Fruit fly (Drosophila melanogaster): Measurements from ENCODE around the gene Wdr37.

Gene Wdr37

DNA sequence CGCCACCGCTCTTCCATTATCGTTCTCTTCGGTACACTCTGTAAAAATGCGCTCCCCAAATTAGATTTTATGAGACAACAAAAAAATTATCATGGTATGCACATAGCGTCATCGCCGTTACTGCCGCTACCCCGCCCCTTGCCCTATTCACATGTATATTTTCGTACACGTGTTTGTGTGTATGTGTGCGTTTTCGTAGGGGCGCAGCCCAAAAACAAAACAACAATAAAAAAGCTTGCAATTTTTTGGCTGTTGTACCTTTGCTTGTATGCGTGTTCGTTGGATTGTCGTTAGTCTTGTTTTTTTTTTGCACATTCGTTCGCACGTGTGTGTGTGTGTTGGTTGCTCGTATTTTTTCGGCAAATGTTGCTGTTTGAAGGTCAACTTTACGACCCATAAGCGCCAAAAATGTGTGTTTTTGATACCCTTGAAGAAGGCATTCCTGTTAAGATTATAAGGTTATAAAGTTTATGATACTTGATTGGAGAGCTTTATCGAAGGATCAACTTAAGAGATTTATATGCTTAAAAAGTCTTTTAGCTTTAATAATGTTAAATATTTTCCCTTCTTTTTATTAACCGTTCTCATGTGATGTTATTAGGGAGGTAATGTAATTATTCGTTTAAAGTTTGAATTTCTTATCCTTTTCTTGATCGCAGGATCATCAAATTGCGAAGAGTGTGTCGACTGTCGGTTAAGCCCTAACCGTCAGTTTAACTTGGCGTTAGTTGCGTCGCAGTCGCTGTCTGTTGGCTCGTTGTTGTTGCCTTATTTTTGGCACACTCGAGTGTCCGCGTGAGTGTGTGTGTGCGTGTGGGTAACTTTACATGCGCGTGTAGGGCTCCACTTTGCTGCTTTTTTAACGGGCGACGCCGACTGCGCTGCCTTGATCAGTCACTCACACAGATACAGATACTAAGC lies 45.8 kb upstream of the Wdr37 start (continued):
- no peak for TF ChIP-seq CG8281 (tag; optimal IDR thresholded peaks at IDR 0.05)
- peak; percentile 64 for TF ChIP-seq Meics (GFP tag; optimal IDR thresholded peaks at IDR 0.05)
- no peak for TF ChIP-seq CG11695 (GFP tag; IDR thresholded peaks at IDR 0.05)
- TF ChIP-seq croc (GFP tag; conservative IDR thresholded peaks at IDR 0.05) = no peak
- TF ChIP-seq Xbp1 (GFP tag; optimal IDR thresholded peaks at IDR 0.05) = no peak
- no peak for TF ChIP-seq Atf3 (GFP tag; optimal IDR thresholded peaks at IDR 0.05)
- no peak for TF ChIP-seq bigmax (GFP tag; optimal IDR thresholded peaks at IDR 0.05)
- TF ChIP-seq ato (GFP tag; IDR thresholded peaks at IDR 0.05; ENCODE audit: partially characterized antibody) = no peak
- TF ChIP-seq knrl (GFP tag; IDR thresholded peaks at IDR 0.05; ENCODE audit: partially characterized antibody) = no peak
- no peak for TF ChIP-seq MESR4 (GFP tag; optimal IDR thresholded peaks at IDR 0.05)
- no peak for TF ChIP-seq CG2889 (GFP tag; IDR thresholded peaks at IDR 0.05)
- TF ChIP-seq gcm2 (GFP tag; optimal IDR thresholded peaks at IDR 0.05) = no peak
- no peak for TF ChIP-seq dati (GFP tag; IDR thresholded peaks at IDR 0.05)
- no peak for TF ChIP-seq ranshi (GFP tag; IDR thresholded peaks at IDR 0.05)
- no peak for TF ChIP-seq grn (GFP tag; optimal IDR thresholded peaks at IDR 0.05)
- TF ChIP-seq CG4707 (GFP tag; optimal IDR thresholded peaks at IDR 0.05) = no peak
- TF ChIP-seq gcm (GFP tag; optimal IDR thresholded peaks at IDR 0.05) = no peak
- no peak for TF ChIP-seq CG15073 (GFP tag; optimal IDR thresholded peaks at IDR 0.05)
- no peak for TF ChIP-seq Bdp1 (GFP tag; optimal IDR thresholded peaks at IDR 0.05)
- 0 out of 2 replicates have a peak, but pooled peaks have one; percentile 15 for TF ChIP-seq CG42726 (GFP tag; IDR thresholded peaks at IDR 0.05; ENCODE audit: partially characterized antibody)
- TF ChIP-seq H2.0 (GFP tag; IDR thresholded peaks at IDR 0.05) = no peak
- peak; percentile 80 for TF ChIP-seq rib (GFP tag; IDR thresholded peaks at IDR 0.05)
- no peak for TF ChIP-seq TFAM (GFP tag; optimal IDR thresholded peaks at IDR 0.05)
- no peak for TF ChIP-seq gfzf (GFP tag; optimal IDR thresholded peaks at IDR 0.05)
- no peak for TF ChIP-seq pum (GFP tag; optimal IDR thresholded peaks at IDR 0.05)
- no peak for TF ChIP-seq CG7745 (tag; optimal IDR thresholded peaks at IDR 0.05)
- TF ChIP-seq CG34376 (GFP tag; optimal IDR thresholded peaks at IDR 0.05) = no peak
- TF ChIP-seq CG11093 (GFP tag; IDR thresholded peaks at IDR 0.05) = no peak
- no peak for TF ChIP-seq ttk (GFP tag; IDR thresholded peaks at IDR 0.05)
- TF ChIP-seq CG10147 (GFP tag; optimal IDR thresholded peaks at IDR 0.05) = peak; percentile 44
- no peak for TF ChIP-seq ssp (GFP tag; IDR thresholded peaks at IDR 0.05)
- TF ChIP-seq CG10462 (GFP tag; optimal IDR thresholded peaks at IDR 0.05) = no peak
- no peak for TF ChIP-seq CG14014 (GFP tag; IDR thresholded peaks at IDR 0.05)
- TF ChIP-seq CG34422 (GFP tag; IDR thresholded peaks at IDR 0.05) = no peak
- TF ChIP-seq Hsf (GFP tag; optimal IDR thresholded peaks at IDR 0.05) = no peak
- no peak for TF ChIP-seq Xrp1 (GFP tag; IDR thresholded peaks at IDR 0.05)
- TF ChIP-seq CG7987 (GFP tag; optimal IDR thresholded peaks at IDR 0.05) = no peak
- peak; percentile 29 for TF ChIP-seq CG7928 (GFP tag; optimal IDR thresholded peaks at IDR 0.05)
- peak; percentile 40 for TF ChIP-seq lab (GFP tag; optimal IDR thresholded peaks at IDR 0.05)
- TF ChIP-seq Bteb2 (GFP tag; optimal IDR thresholded peaks at IDR 0.05) = no peak
- TF ChIP-seq wek (GFP tag; optimal IDR thresholded peaks at IDR 0.05) = no peak
- peak; percentile 15 for TF ChIP-seq PHDP (tag; optimal IDR thresholded peaks at IDR 0.05)
- no peak for TF ChIP-seq CG9437 (GFP tag; optimal IDR thresholded peaks at IDR 0.05)
- no peak for TF ChIP-seq CG1024 (GFP tag; IDR thresholded peaks at IDR 0.05)
- no peak for TF ChIP-seq CG9609 (GFP tag; optimal IDR thresholded peaks at IDR 0.05)
- TF ChIP-seq Sox102F (GFP tag; optimal IDR thresholded peaks at IDR 0.05) = no peak
- TF ChIP-seq CHES-1-like (GFP tag; optimal IDR thresholded peaks at IDR 0.05) = peak; percentile 34
- TF ChIP-seq Aef1 (GFP tag; IDR thresholded peaks at IDR 0.05) = no peak
- TF ChIP-seq klu (GFP tag; IDR thresholded peaks at IDR 0.05) = no peak
